Fruit fly (Drosophila melanogaster): ENCODE data around the gene CG11350.

DNA sequence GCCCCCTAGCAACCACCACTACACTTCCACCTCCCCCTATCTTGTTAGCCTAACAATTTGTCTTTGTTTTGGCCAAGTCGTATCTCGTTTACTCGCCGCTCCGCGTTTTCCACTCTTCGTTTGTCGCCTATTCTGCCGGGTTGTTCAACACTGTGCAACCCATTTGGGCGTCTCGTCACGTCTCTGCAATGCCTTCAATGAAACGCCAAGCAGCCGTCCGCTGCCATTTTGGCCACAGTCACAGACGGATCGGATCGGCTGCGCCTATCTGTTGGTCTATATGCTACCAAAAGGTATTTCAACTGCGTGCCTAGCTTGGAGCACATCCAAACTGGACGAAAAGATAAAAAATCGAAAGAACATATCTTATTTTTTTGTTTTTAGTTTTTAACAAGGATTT is 33.8 kb downstream of the CG11350 start:
- TF ChIP-seq CTCF (optimal IDR thresholded peaks at IDR 0.05) = no peak
- no peak for TF ChIP-seq CG8478 (optimal IDR thresholded peaks at IDR 0.05)
